Fruit fly (Drosophila melanogaster) whole organism, embryonic: Measurements from ENCODE around the gene CG33281.

ENCODE experiments used
- HmgD ChIP-seq: fragments of 200-800 bp; sonication (Bioruptor generic); optimal IDR thresholded peaks from 3 replicates; lab custom pipeline; 2016; ENCODE audit warnings: missing biosample characterization, missing genetic modification characterization

The CG33281 gene

DNA sequence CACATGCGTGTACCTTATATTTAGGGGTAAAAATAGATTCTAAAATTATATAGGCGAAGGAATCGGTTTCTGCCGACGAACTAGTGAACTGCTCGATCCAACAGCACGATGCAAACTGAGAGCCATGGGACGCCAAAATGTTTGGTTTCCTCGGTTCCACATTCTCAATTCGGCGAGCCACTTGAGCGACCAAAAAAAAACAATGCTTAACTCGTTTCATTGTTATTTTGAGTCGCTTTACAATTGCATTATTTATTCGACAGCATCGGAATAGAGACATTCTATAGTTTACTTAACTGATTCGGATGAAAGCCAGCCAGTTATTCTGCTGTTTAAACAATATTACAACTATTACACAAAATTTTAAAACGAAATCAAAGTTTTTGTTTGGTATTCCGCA, 51.6 kb downstream of the CG33281 start, which contains the start of gene CG15412 (continued):
- TF ChIP-seq HmgD (GFP tag; lab: Kevin White, UChicago), result no peak
- TF ChIP-seq, all 482 proteins: peak for 0
